Fruit fly (Drosophila melanogaster) S2 (cell line): Measurements from ENCODE around the gene Mipp2.

Source experiments
- CG8478 ChIP-seq: fragments of >200 bp; optimal IDR thresholded peaks from 2 replicates; lab custom pipeline; 2018
- CTCF ChIP-seq, 2 experiments: fragments of >200 bp; optimal IDR thresholded peaks; 2 replicates each; lab custom pipeline; 2018

- TF ChIP-seq CG8478 (lab: Kevin White, UChicago) (no peak), CTCF (optimal IDR thresholded peaks at IDR 0.05; lab: Kevin White, UChicago) (no peak)
These were observed at the start of gene Mipp2, which contains the start of gene Nep1 for dm6 chrX:6090809-6091667.
